Worm (Caenorhabditis elegans) whole organism, L4 larva: ENCODE measurements around the gene atf-8.

Experiments
- ceh-28 ChIP-seq: fragments of 150-350 bp; optimal IDR thresholded peaks from 2 replicates; lab custom pipeline; 2014; ENCODE audit warnings: missing biosample characterization, missing genetic modification reagents, missing genetic modification characterization
- cey-2 ChIP-seq: sonication (generic microtip); optimal IDR thresholded peaks from 3 replicates; lab custom pipeline; 2017; ENCODE audit warnings: missing genetic modification characterization, mild to moderate bottlenecking, missing compliant biosample characterization, antibody characterized with exemption, borderline replicate concordance; ENCODE audit not compliant: insufficient read depth
- lin-39 ChIP-seq: fragments of 150-350 bp; optimal IDR thresholded peaks from 2 replicates; lab custom pipeline; 2014; ENCODE audit warnings: missing biosample characterization, missing genetic modification reagents, missing genetic modification characterization

- TF ChIP-seq lin-39 (tag; lab: Kevin White, UChicago), result no peak
- no peak for TF ChIP-seq cey-2 (tag; lab: Kevin White, UChicago)
- TF ChIP-seq ceh-28 (tag; lab: Kevin White, UChicago), result no peak
Observed at ce11 chrV:6107474-6107873, 2.1 kb downstream of the atf-8 start, which contains the start of gene cwf-19L1.
